Fruit fly (Drosophila melanogaster) whole organism, adult: Measurements from ENCODE around the gene Sarm.

Source experiments
- CG1620 ChIP-seq: fragments of 200-800 bp; sonication (Bioruptor generic); optimal IDR thresholded peaks from 2 replicates; lab custom pipeline; 2016; ENCODE audit warnings: missing biosample characterization, missing genetic modification characterization
- CG7045 ChIP-seq: fragments of 200-800 bp; sonication (Bioruptor generic); optimal IDR thresholded peaks from 2 replicates; lab custom pipeline; 2017; ENCODE audit warnings: missing biosample characterization, mild to moderate bottlenecking, missing genetic modification characterization
- CG7101 ChIP-seq: fragments of 200-800 bp; sonication (Bioruptor generic); optimal IDR thresholded peaks from 2 replicates; lab custom pipeline; 2018; ENCODE audit warnings: missing biosample characterization, mild to moderate bottlenecking, missing genetic modification characterization, moderate library complexity
- Hr96 ChIP-seq: fragments of 200-800 bp; sonication (Bioruptor generic); optimal IDR thresholded peaks from 2 replicates; lab custom pipeline; 2016; ENCODE audit warnings: missing biosample characterization, missing genetic modification characterization
- cnc ChIP-seq, 2 experiments: fragments of >200 bp; optimal IDR thresholded peaks; 2 replicates each; lab custom pipeline; 2017
- kay ChIP-seq: fragments of 200-800 bp; sonication (Bioruptor generic); peaks from one replicate; lab custom pipeline; 2016; ENCODE audit warnings: missing biosample characterization, missing genetic modification characterization, borderline replicate concordance
- ovo ChIP-seq: fragments of 200-800 bp; sonication (Bioruptor generic); optimal IDR thresholded peaks from 2 replicates; lab custom pipeline; 2016; ENCODE audit warnings: missing biosample characterization, missing genetic modification characterization
- tj ChIP-seq: fragments of 200-800 bp; sonication (Bioruptor generic); optimal IDR thresholded peaks from 3 replicates; lab custom pipeline; 2017; ENCODE audit warnings: missing biosample characterization, mild to moderate bottlenecking, missing genetic modification characterization, moderate library complexity

- TF ChIP-seq CG7045 (GFP tag; lab: Kevin White, UChicago) (no peak), tj (GFP tag; lab: Kevin White, UChicago) (no peak), CG1620 (no peak), cnc (optimal IDR thresholded peaks at IDR 0.05; lab: Kevin White, UChicago) (no peak), kay (GFP tag; lab: Kevin White, UChicago) (no peak), ovo (GFP tag; lab: Kevin White, UChicago) (no peak), Hr96 (GFP tag; lab: Kevin White, UChicago) (no peak), CG7101 (tag; lab: Kevin White, UChicago) (no peak)
Measured at dm6 chr3L:8068061-8068460, 4.4 kb downstream of the Sarm start.
